Worm (Caenorhabditis elegans) whole organism, L4 larva: ENCODE results near the gene B0222.11.

ENCODE experiments used
- F10B5.3 ChIP-seq: sonication (generic microtip); optimal IDR thresholded peaks from 2 replicates; lab custom pipeline; 2016; ENCODE audit warnings: mild to moderate bottlenecking, missing genetic modification characterization, missing compliant biosample characterization
- F26F4.8 ChIP-seq: fragments of 200-800 bp; sonication (Bioruptor generic); conservative IDR thresholded peaks from 2 replicates; pipeline ENCODE4 v1.3.6; 2022; ENCODE audit warnings: missing genetic modification characterization, missing compliant biosample characterization
- F37D6.2 ChIP-seq: sonication (generic microtip); optimal IDR thresholded peaks from 2 replicates; lab custom pipeline; 2016; ENCODE audit warnings: mild to moderate bottlenecking, missing genetic modification characterization, missing compliant biosample characterization
- F44E2.7 ChIP-seq: fragments of 200-800 bp; sonication (Bioruptor generic); IDR thresholded peaks from 2 replicates; pipeline ENCODE4 v2.1.2; 2022; ENCODE audit warnings: missing genetic modification characterization, missing compliant biosample characterization
- F49E8.2 ChIP-seq: sonication (generic microtip); optimal IDR thresholded peaks from 2 replicates; lab custom pipeline; 2016; ENCODE audit warnings: missing compliant biosample characterization, mild to moderate bottlenecking, missing genetic modification characterization, borderline replicate concordance
- T26A8.4 ChIP-seq: fragments of 200-800 bp; sonication (Bioruptor generic); IDR thresholded peaks from 2 replicates; pipeline ENCODE4 v1.3.6; 2022; ENCODE audit warnings: missing genetic modification characterization, missing compliant biosample characterization
- Y105C5A.15 ChIP-seq: fragments of 200-800 bp; sonication (Bioruptor generic); IDR thresholded peaks from 2 replicates; pipeline ENCODE4 v1.3.6; 2022; ENCODE audit warnings: missing genetic modification characterization, missing compliant biosample characterization
- arid-1 ChIP-seq: fragments of 200-800 bp; sonication (Bioruptor generic); conservative IDR thresholded peaks from 2 replicates; pipeline ENCODE4 v1.3.6; 2022; ENCODE audit warnings: missing genetic modification reagents, missing genetic modification characterization, missing compliant biosample characterization
- attf-4 ChIP-seq: sonication (generic microtip); optimal IDR thresholded peaks from 3 replicates; lab custom pipeline; 2017; ENCODE audit warnings: missing biosample characterization, missing genetic modification characterization
- ces-1 ChIP-seq: fragments of 150-350 bp; sonication (generic microtip); optimal IDR thresholded peaks from 4 replicates; lab custom pipeline; 2014; ENCODE audit warnings: missing biosample characterization, missing genetic modification reagents, missing genetic modification characterization
- ctbp-1 ChIP-seq: fragments of 200-800 bp; sonication (Bioruptor generic); IDR thresholded peaks from 2 replicates; pipeline ENCODE4 v1.3.6; 2022; ENCODE audit warnings: missing genetic modification reagents, missing genetic modification characterization, missing compliant biosample characterization
- dmd-6 ChIP-seq: fragments of 200-800 bp; sonication (Bioruptor generic); IDR thresholded peaks from 2 replicates; pipeline ENCODE4 v1.3.6; 2022; ENCODE audit warnings: missing genetic modification reagents, missing genetic modification characterization, missing compliant biosample characterization
- dpl-1 ChIP-seq: fragments of 150-350 bp; optimal IDR thresholded peaks from 2 replicates; lab custom pipeline; 2014; ENCODE audit warnings: missing biosample characterization, missing genetic modification reagents, missing genetic modification characterization
- duxl-1 ChIP-seq: sonication (generic microtip); optimal IDR thresholded peaks from 2 replicates; lab custom pipeline; 2016; ENCODE audit warnings: mild to moderate bottlenecking, missing genetic modification characterization, moderate library complexity, missing compliant biosample characterization; ENCODE audit not compliant: poor library complexity
- egl-43 ChIP-seq: fragments of 200-800 bp; sonication (Bioruptor generic); IDR thresholded peaks from 2 replicates; pipeline ENCODE4 v1.3.6; 2022; ENCODE audit warnings: missing genetic modification reagents, missing genetic modification characterization, missing compliant biosample characterization
- fkh-10 ChIP-seq: fragments of 150-350 bp; optimal IDR thresholded peaks from 2 replicates; lab custom pipeline; 2014; ENCODE audit warnings: missing biosample characterization, missing genetic modification reagents, missing genetic modification characterization
- fos-1 ChIP-seq: fragments of 150-350 bp; optimal IDR thresholded peaks from 2 replicates; lab custom pipeline; 2014; ENCODE audit warnings: missing biosample characterization, missing genetic modification characterization
- hlh-30 ChIP-seq: sonication (generic microtip); optimal IDR thresholded peaks from 2 replicates; lab custom pipeline; 2017; ENCODE audit warnings: antibody characterized with exemption, mild to moderate bottlenecking, missing genetic modification characterization, missing compliant biosample characterization; ENCODE audit not compliant: insufficient read depth
- hmg-1.1 ChIP-seq: fragments of 200-800 bp; sonication (Bioruptor generic); IDR thresholded peaks from 2 replicates; pipeline ENCODE4 v1.3.6; 2022; ENCODE audit warnings: missing genetic modification reagents, missing genetic modification characterization, missing compliant biosample characterization
- jun-1 ChIP-seq: fragments of 150-350 bp; optimal IDR thresholded peaks from 2 replicates; lab custom pipeline; 2014; ENCODE audit warnings: missing biosample characterization, missing genetic modification reagents, missing genetic modification characterization
- lin-29 ChIP-seq: fragments of 200-800 bp; sonication (Bioruptor generic); IDR thresholded peaks from 2 replicates; pipeline ENCODE4 v1.3.6; 2022; ENCODE audit warnings: missing genetic modification reagents, missing genetic modification characterization, missing compliant biosample characterization
- lin-38 ChIP-seq: fragments of 200-800 bp; sonication (Bioruptor generic); IDR thresholded peaks from 2 replicates; pipeline ENCODE4 v1.3.6; 2022; ENCODE audit warnings: missing genetic modification reagents, missing genetic modification characterization, missing compliant biosample characterization
- lin-39 ChIP-seq: fragments of 150-350 bp; optimal IDR thresholded peaks from 2 replicates; lab custom pipeline; 2014; ENCODE audit warnings: missing biosample characterization, missing genetic modification reagents, missing genetic modification characterization
- lir-3 ChIP-seq: sonication (generic microtip); optimal IDR thresholded peaks from 2 replicates; lab custom pipeline; 2016; ENCODE audit warnings: mild to moderate bottlenecking, missing genetic modification characterization, missing compliant biosample characterization
- mdl-1 ChIP-seq, 2 experiments: fragments of 150-350 bp in 1 of 2; sonication (generic microtip) in 1 of 2; optimal IDR thresholded peaks; 2 replicates each; lab custom pipeline; 2014 to 2017; ENCODE audit warnings: missing biosample characterization in 2 of 2, missing genetic modification characterization in 2 of 2
- mdt-29 ChIP-seq: fragments of 200-800 bp; sonication (Bioruptor generic); IDR thresholded peaks from 2 replicates; pipeline ENCODE4 v1.3.6; 2022; ENCODE audit warnings: missing genetic modification reagents, missing genetic modification characterization, missing compliant biosample characterization
- mxl-2 ChIP-seq: fragments of 200-800 bp; sonication (Bioruptor generic); conservative IDR thresholded peaks from 2 replicates; pipeline ENCODE4 v1.3.6; 2022; ENCODE audit warnings: missing genetic modification reagents, missing genetic modification characterization, missing compliant biosample characterization
- mxl-3 ChIP-seq: fragments of 200-800 bp; sonication (Bioruptor generic); optimal IDR thresholded peaks from 2 replicates; lab custom pipeline; 2018; ENCODE audit warnings: mild to moderate bottlenecking, missing genetic modification characterization, missing compliant biosample characterization
- nhr-102 ChIP-seq: sonication (generic microtip); optimal IDR thresholded peaks from 2 replicates; lab custom pipeline; 2016; ENCODE audit warnings: mild to moderate bottlenecking, missing genetic modification characterization, moderate library complexity, missing compliant biosample characterization
- nhr-11 ChIP-seq: fragments of 150-350 bp; optimal IDR thresholded peaks from 2 replicates; lab custom pipeline; 2014; ENCODE audit warnings: missing biosample characterization, missing genetic modification characterization
- nhr-25 ChIP-seq: sonication (generic microtip); optimal IDR thresholded peaks from 2 replicates; lab custom pipeline; 2017; ENCODE audit warnings: missing genetic modification characterization, mild to moderate bottlenecking, missing compliant biosample characterization, antibody characterized with exemption, moderate library complexity, borderline replicate concordance; ENCODE audit not compliant: insufficient read depth
- nhr-28 ChIP-seq: fragments of 150-350 bp; optimal IDR thresholded peaks from 2 replicates; lab custom pipeline; 2014; ENCODE audit warnings: missing biosample characterization, missing genetic modification characterization
- nhr-6 ChIP-seq: fragments of 150-350 bp; optimal IDR thresholded peaks from 2 replicates; lab custom pipeline; 2014; ENCODE audit warnings: missing biosample characterization, missing genetic modification characterization
- rbr-2 ChIP-seq: sonication (generic microtip); optimal IDR thresholded peaks from 2 replicates; lab custom pipeline; 2016; ENCODE audit warnings: missing genotype, missing genetic modification characterization, missing compliant biosample characterization
- skn-1 ChIP-seq: fragments of 150-350 bp; optimal IDR thresholded peaks from 2 replicates; lab custom pipeline; 2014; ENCODE audit warnings: missing biosample characterization, missing genetic modification characterization
- tra-1 ChIP-seq: fragments of 200-800 bp; sonication (Bioruptor generic); IDR thresholded peaks from 2 replicates; pipeline ENCODE4 v1.3.6; 2022; ENCODE audit warnings: missing genetic modification reagents, missing genetic modification characterization, missing compliant biosample characterization
- unc-130 ChIP-seq: sonication (generic microtip); optimal IDR thresholded peaks from 2 replicates; lab custom pipeline; 2016; ENCODE audit warnings: missing genetic modification reagents, missing genetic modification characterization, missing compliant biosample characterization
- unc-39 ChIP-seq: sonication (generic microtip); optimal IDR thresholded peaks from 2 replicates; lab custom pipeline; 2017; ENCODE audit warnings: missing biosample characterization, missing genetic modification characterization
- unc-62 ChIP-seq, 3 experiments: fragments of 150-350 bp in 1 of 3; sonication (generic microtip); optimal IDR thresholded peaks in 2 of 3; peaks in 1 of 3; 1 replicate in 1 of 3; 2 replicates in 2 of 3; lab custom pipeline; 2014 to 2017; ENCODE audit warnings: missing biosample characterization in 3 of 3, missing genetic modification characterization in 3 of 3, missing genetic modification reagents in 3 of 3, missing genotype in 1 of 3
- zfp-2 ChIP-seq: sonication (generic microtip); optimal IDR thresholded peaks from 2 replicates; lab custom pipeline; 2016; ENCODE audit warnings: mild to moderate bottlenecking, missing genetic modification characterization, missing compliant biosample characterization

Gene B0222.11

ce11 chrV:9143896-9144295 is 24.1 kb downstream of the B0222.11 start:
- no peak for TF ChIP-seq Y105C5A.15 (GFP tag; lab: Robert Waterston, UW)
- peak; percentile 23 for TF ChIP-seq nhr-28 (tag; lab: Kevin White, UChicago)

- no peak for TF ChIP-seq arid-1 (GFP tag; lab: Robert Waterston, UW)
- TF ChIP-seq nhr-6 (tag; lab: Kevin White, UChicago): no peak
- no peak for TF ChIP-seq lin-38 (GFP tag; lab: Robert Waterston, UW)
- TF ChIP-seq nhr-28 (tag; lab: Kevin White, UChicago): no peak
- TF ChIP-seq F10B5.3 (tag; lab: Kevin White, UChicago): no peak
Observed at ce11 chrV:9141297-9141696, 26.7 kb downstream of the B0222.11 start, which contains the start of gene pitr-3. pitr-3 (minus strand) TSS chrV:9141397.

ce11 chrV:9137618-9138017 is 30.4 kb downstream of the B0222.11 start, which contains the start of gene pitr-2:
pitr-2 (minus strand) TSS chrV:9137718.
- TF ChIP-seq mdt-29: no peak
- no peak for TF ChIP-seq skn-1 (tag; lab: Kevin White, UChicago)

ce11 chrV:9133950-9134349 is 34.0 kb downstream of the B0222.11 start, which contains the start of gene B0222.1:
B0222.1 (plus strand) TSS chrV:9134255.
- TF ChIP-seq arid-1 (GFP tag; lab: Robert Waterston, UW) (no peak), unc-62 (GFP tag; optimal IDR thresholded peaks at IDR 0.05 in 1 of 2; lab: Kevin White, UChicago) (peak in 1 of 2 experiments; percentile 53), unc-62 (tag; optimal IDR thresholded peaks at IDR 0.05; lab: Kevin White, UChicago) (no peak)

ce11 chrV:9132043-9132442 is 35.9 kb downstream of the B0222.11 start, which contains the start of gene F21C10.1:
F21C10.1 (plus strand) TSS chrV:9132343.
- TF ChIP-seq nhr-25 (tag; lab: Kevin White, UChicago) (no peak), unc-130 (GFP tag; lab: Kevin White, UChicago) (no peak)

ce11 chrV:9130766-9131165 is 37.2 kb downstream of the B0222.11 start, which contains the start of gene F21C10.19:
F21C10.19 (plus strand) TSS chrV:9131066.
- TF ChIP-seq tra-1 (no peak), F37D6.2 (tag; lab: Kevin White, UChicago) (no peak), egl-43 (GFP tag; lab: Robert Waterston, UW) (no peak), lir-3 (tag; lab: Kevin White, UChicago) (no peak), attf-4 (tag; lab: Kevin White, UChicago) (no peak), arid-1 (GFP tag; lab: Robert Waterston, UW) (no peak), T26A8.4 (GFP tag; lab: Robert Waterston, UW) (no peak), fos-1 (no peak), rbr-2 (tag; lab: Kevin White, UChicago) (no peak), unc-62 (GFP tag; optimal IDR thresholded peaks at IDR 0.05 in 1 of 2; lab: Kevin White, UChicago) (no peak), unc-62 (tag; optimal IDR thresholded peaks at IDR 0.05; lab: Kevin White, UChicago) (no peak), lin-39 (no peak), F49E8.2 (no peak), unc-39 (tag; lab: Kevin White, UChicago) (no peak), F26F4.8 (GFP tag; lab: Robert Waterston, UW) (no peak), ctbp-1 (GFP tag; lab: Robert Waterston, UW) (no peak), dpl-1 (no peak), jun-1 (tag; lab: Kevin White, UChicago) (no peak), F44E2.7 (GFP tag; lab: Robert Waterston, UW) (no peak), lin-29 (GFP tag; lab: Robert Waterston, UW) (no peak)

ce11 chrV:9128562-9128961 is 39.4 kb downstream of the B0222.11 start:
- TF ChIP-seq mxl-2: no peak
- TF ChIP-seq fkh-10 (GFP tag; lab: Kevin White, UChicago): peak; percentile 15
- peak; percentile 86 for TF ChIP-seq hlh-30
- TF ChIP-seq hmg-1.1 (GFP tag; lab: Robert Waterston, UW): peak; percentile 69
- peak; percentile 64 to 93 for TF ChIP-seq mdl-1 (tag; optimal IDR thresholded peaks at IDR 0.05; lab: Kevin White, UChicago)
- TF ChIP-seq dmd-6 (GFP tag; lab: Robert Waterston, UW): peak; percentile 41; the same call in 1 of the 2 replicates
- peak; percentile 84 for TF ChIP-seq nhr-11 (tag; lab: Kevin White, UChicago)
- TF ChIP-seq nhr-102 (tag; lab: Kevin White, UChicago): no peak
- TF ChIP-seq mxl-3 (GFP tag; lab: Kevin White, UChicago): peak; percentile 77
- no peak for TF ChIP-seq duxl-1 (tag; lab: Kevin White, UChicago)
- TF ChIP-seq ces-1: peak; percentile 44
- TF ChIP-seq zfp-2 (tag; lab: Kevin White, UChicago): no peak
